Worm (Caenorhabditis elegans): ENCODE measurements around the gene mog-1.
A peak's percentile ranks its signal among the peaks of the same experiment; 100 is the strongest.

The mog-1 gene

ce11 chrIII:9986827-9987429, 30.9 kb upstream of the mog-1 start, which contains the start of gene C05B5.12:
Gene C05B5.12, plus strand, starts transcription at chrIII:9987379.
- TF ChIP-seq T26A8.4 (GFP tag; IDR thresholded peaks at IDR 0.05) (no peak), pqm-1 (tag; optimal IDR thresholded peaks at IDR 0.05) (no peak), aha-1 (tag) (peak; percentile 61)

- TF ChIP-seq cey-2 (tag; optimal IDR thresholded peaks at IDR 0.05; ENCODE audit: borderline replicate concordance, insufficient read depth) (no peak), ces-1 (GFP tag; optimal IDR thresholded peaks at IDR 0.05) (no peak), dve-1 (tag; optimal IDR thresholded peaks at IDR 0.05; ENCODE audit: insufficient read depth) (no peak), F37D6.2 (tag; optimal IDR thresholded peaks at IDR 0.05) (no peak), Y5F2A.4 (GFP tag; optimal IDR thresholded peaks at IDR 0.05) (no peak), nhr-25 (tag; optimal IDR thresholded peaks at IDR 0.05; ENCODE audit: borderline replicate concordance, insufficient read depth) (no peak), lin-29 (GFP tag; IDR thresholded peaks at IDR 0.05) (no peak), mxl-2 (GFP tag; conservative IDR thresholded peaks at IDR 0.05) (no peak), dmd-6 (GFP tag; IDR thresholded peaks at IDR 0.05) (no peak), ceh-82 (tag; optimal IDR thresholded peaks at IDR 0.05) (no peak), nhr-42 (GFP tag; IDR thresholded peaks at IDR 0.05) (no peak), duxl-1 (tag; optimal IDR thresholded peaks at IDR 0.05; ENCODE audit: poor library complexity) (no peak), gei-8 (GFP tag; optimal IDR thresholded peaks at IDR 0.05) (no peak), pqm-1 (tag; optimal IDR thresholded peaks at IDR 0.05) (no peak)
These were observed 29.5 kb upstream of the mog-1 start for ce11 chrIII:9985542-9985941.

- TF ChIP-seq snpc-1.2 (GFP tag; IDR thresholded peaks at IDR 0.05) (no peak), aha-1 (tag) (peak; percentile 65)
These were observed 28.6 kb upstream of the mog-1 start for ce11 chrIII:9984604-9985003.

- TF ChIP-seq aha-1 (tag) (peak; percentile 66), ceh-28 (tag; optimal IDR thresholded peaks at IDR 0.05) (no peak), unc-130 (GFP tag; optimal IDR thresholded peaks at IDR 0.05) (no peak), pha-4 (GFP tag; IDR thresholded peaks at IDR 0.05) (no peak), pha-4 (tag; optimal IDR thresholded peaks at IDR 0.05) (no peak), nhr-237 (tag; optimal IDR thresholded peaks at IDR 0.05) (no peak), dmd-9 (GFP tag; IDR thresholded peaks at IDR 0.05) (no peak), ZK337.2 (GFP tag; IDR thresholded peaks at IDR 0.05) (no peak), fos-1 (tag; optimal IDR thresholded peaks at IDR 0.05) (no peak), nhr-48 (tag; optimal IDR thresholded peaks at IDR 0.05) (no peak), Y5F2A.4 (GFP tag; optimal IDR thresholded peaks at IDR 0.05) (no peak), unc-62 (GFP tag; optimal IDR thresholded peaks at IDR 0.05 in 1 of 2) (peak in 1 of 2 experiments; percentile 58), unc-62 (tag; optimal IDR thresholded peaks at IDR 0.05) (no peak), Y105C5A.15 (GFP tag; IDR thresholded peaks at IDR 0.05) (no peak), mxl-2 (GFP tag; conservative IDR thresholded peaks at IDR 0.05) (no peak)
These were observed 26.2 kb upstream of the mog-1 start for ce11 chrIII:9982119-9982642.

- no peak for TF ChIP-seq daf-16 (GFP tag; optimal IDR thresholded peaks at IDR 0.05)
- TF ChIP-seq daf-16 (tag; optimal IDR thresholded peaks at IDR 0.05) = no peak
- TF ChIP-seq lir-3 (tag; optimal IDR thresholded peaks at IDR 0.05) = no peak
- TF ChIP-seq Y105C5A.15 (GFP tag; IDR thresholded peaks at IDR 0.05) = no peak
- no peak for TF ChIP-seq Y5F2A.4 (GFP tag; optimal IDR thresholded peaks at IDR 0.05)
- no peak for TF ChIP-seq aly-2 (tag; optimal IDR thresholded peaks at IDR 0.05)
- TF ChIP-seq R02D3.7 (tag; optimal IDR thresholded peaks at IDR 0.05) = no peak
- no peak for TF ChIP-seq ZK337.2 (GFP tag; IDR thresholded peaks at IDR 0.05)
- no peak for TF ChIP-seq ztf-7 (tag; optimal IDR thresholded peaks at IDR 0.05)
- no peak for TF ChIP-seq mep-1 (tag; optimal IDR thresholded peaks at IDR 0.05)
- TF ChIP-seq lin-1 (GFP tag; IDR thresholded peaks at IDR 0.05) = no peak
These were observed 17.8 kb upstream of the mog-1 start, which contains the start of gene R10E12.2 for ce11 chrIII:9973765-9974164. Gene R10E12.2, minus strand, starts transcription at chrIII:9973865.
